Fruit fly (Drosophila melanogaster) whole organism, embryonic: ENCODE data around the gene CG4020.

Experiments used
- ATbp ChIP-seq: fragments of 200-800 bp; sonication (Bioruptor generic); optimal IDR thresholded peaks from 2 replicates; lab custom pipeline; 2017; ENCODE audit warnings: missing biosample characterization, mild to moderate bottlenecking, missing genetic modification characterization, missing genetic modification reagents
- Aef1 ChIP-seq: fragments of 200-800 bp; sonication (Bioruptor generic); IDR thresholded peaks from 3 replicates; pipeline ENCODE4 v1.3.6; 2022; ENCODE audit warnings: missing biosample characterization, missing genetic modification characterization
- Atf3 ChIP-seq: fragments of 200-800 bp; sonication (Bioruptor generic); optimal IDR thresholded peaks from 3 replicates; lab custom pipeline; 2016; ENCODE audit warnings: missing biosample characterization, missing genetic modification characterization
- BtbVII ChIP-seq: fragments of 200-800 bp; sonication (Bioruptor generic); optimal IDR thresholded peaks from 3 replicates; lab custom pipeline; 2017; ENCODE audit warnings: missing biosample characterization, mild to moderate bottlenecking, missing genetic modification characterization
- CG10267 ChIP-seq: fragments of 200-800 bp; sonication (Bioruptor generic); optimal IDR thresholded peaks from 2 replicates; lab custom pipeline; 2018; ENCODE audit warnings: missing biosample characterization, mild to moderate bottlenecking, missing genetic modification characterization, moderate library complexity
- CG10321 ChIP-seq: fragments of 200-800 bp; sonication (Bioruptor generic); IDR thresholded peaks from 2 replicates; pipeline ENCODE4 v1.3.6; 2022; ENCODE audit warnings: missing biosample characterization, missing genetic modification characterization
- CG11696 ChIP-seq: fragments of 200-800 bp; sonication (Bioruptor generic); IDR thresholded peaks from 2 replicates; pipeline ENCODE4 v1.3.6; 2022; ENCODE audit warnings: missing biosample characterization, missing genetic modification characterization
- CG12071 ChIP-seq: fragments of 200-800 bp; sonication (Bioruptor generic); optimal IDR thresholded peaks from 3 replicates; lab custom pipeline; 2018; ENCODE audit warnings: missing biosample characterization, mild to moderate bottlenecking, missing genetic modification characterization
- CG12104 ChIP-seq: fragments of 200-800 bp; sonication (Bioruptor generic); optimal IDR thresholded peaks from 3 replicates; lab custom pipeline; 2016; ENCODE audit warnings: missing biosample characterization, missing genetic modification characterization
- CG12659 ChIP-seq: fragments of 200-800 bp; sonication (Bioruptor generic); optimal IDR thresholded peaks from 3 replicates; lab custom pipeline; 2017; ENCODE audit warnings: mild to moderate bottlenecking, missing biosample characterization, missing genetic modification reagents, missing genetic modification characterization
- CG14014 ChIP-seq: fragments of 200-800 bp; sonication (Bioruptor generic); IDR thresholded peaks from 2 replicates; pipeline ENCODE4 v1.3.6; 2022; ENCODE audit warnings: missing biosample characterization, missing genetic modification characterization
- CG15269 ChIP-seq: fragments of 200-800 bp; sonication (Bioruptor generic); optimal IDR thresholded peaks from 2 replicates; lab custom pipeline; 2018; ENCODE audit warnings: missing biosample characterization, mild to moderate bottlenecking, missing genetic modification characterization, moderate library complexity
- CG2120 ChIP-seq: fragments of 200-800 bp; sonication (Bioruptor generic); optimal IDR thresholded peaks from 3 replicates; lab custom pipeline; 2016; ENCODE audit warnings: missing biosample characterization, missing genetic modification characterization
- CG2199 ChIP-seq: fragments of 200-800 bp; sonication (Bioruptor generic); IDR thresholded peaks from 3 replicates; pipeline ENCODE4 v1.3.6; 2022; ENCODE audit warnings: missing biosample characterization, missing genetic modification characterization
- CG2678 ChIP-seq: fragments of 200-800 bp; sonication (Bioruptor generic); optimal IDR thresholded peaks from 3 replicates; lab custom pipeline; 2019; ENCODE audit warnings: missing biosample characterization, mild to moderate bottlenecking, missing genetic modification characterization, moderate library complexity
- CG32767 ChIP-seq: fragments of 200-800 bp; sonication (Bioruptor generic); IDR thresholded peaks from 2 replicates; pipeline ENCODE4 v1.3.6; 2022; ENCODE audit warnings: missing biosample characterization, missing genetic modification characterization
- CG32772 ChIP-seq: fragments of 200-800 bp; sonication (Bioruptor generic); IDR thresholded peaks from 2 replicates; pipeline ENCODE4 v1.3.6; 2022; ENCODE audit warnings: missing biosample characterization, missing genetic modification characterization
- CG34422 ChIP-seq: fragments of 200-800 bp; sonication (Bioruptor generic); IDR thresholded peaks from 3 replicates; pipeline ENCODE4 v1.3.6; 2022; ENCODE audit warnings: missing biosample characterization, missing genetic modification characterization
- CG4707 ChIP-seq: fragments of 200-800 bp; sonication (Bioruptor generic); optimal IDR thresholded peaks from 2 replicates; lab custom pipeline; 2018; ENCODE audit warnings: missing biosample characterization, mild to moderate bottlenecking, missing genetic modification characterization, moderate library complexity
- CG7357 ChIP-seq: fragments of 200-800 bp; sonication (Bioruptor generic); IDR thresholded peaks from 3 replicates; pipeline ENCODE4 v1.3.6; 2022; ENCODE audit warnings: missing biosample characterization, missing genetic modification characterization
- CG7839 ChIP-seq: fragments of 200-800 bp; sonication (Bioruptor generic); optimal IDR thresholded peaks from 3 replicates; lab custom pipeline; 2018; ENCODE audit warnings: missing biosample characterization, mild to moderate bottlenecking, missing genetic modification characterization, moderate library complexity
- CG8478 ChIP-seq: fragments of >200 bp; optimal IDR thresholded peaks from 2 replicates; lab custom pipeline; 2018
- E2f2 ChIP-seq: fragments of 200-800 bp; sonication (Bioruptor generic); IDR thresholded peaks from 2 replicates; pipeline ENCODE4 v1.3.6; 2022; ENCODE audit warnings: missing biosample characterization, missing genetic modification characterization
- Fer1 ChIP-seq: fragments of 200-800 bp; sonication (Bioruptor generic); optimal IDR thresholded peaks from 2 replicates; lab custom pipeline; 2017; ENCODE audit warnings: missing biosample characterization, mild to moderate bottlenecking, missing genetic modification characterization
- HLHmδ ChIP-seq: fragments of 200-800 bp; sonication (Bioruptor generic); optimal IDR thresholded peaks from 2 replicates; lab custom pipeline; 2018; ENCODE audit warnings: missing biosample characterization, mild to moderate bottlenecking, missing genetic modification characterization, moderate library complexity
- Hmr ChIP-seq: fragments of 200-800 bp; sonication (Bioruptor generic); optimal IDR thresholded peaks from 3 replicates; lab custom pipeline; 2017; ENCODE audit warnings: mild to moderate bottlenecking, missing biosample characterization, missing genetic modification reagents, missing genetic modification characterization
- Mes4 ChIP-seq: fragments of 200-800 bp; sonication (Bioruptor generic); optimal IDR thresholded peaks from 2 replicates; lab custom pipeline; 2016; ENCODE audit warnings: missing biosample characterization, missing genetic modification characterization
- Sox100B ChIP-seq: fragments of 200-800 bp; sonication (Bioruptor generic); optimal IDR thresholded peaks from 3 replicates; lab custom pipeline; 2018; ENCODE audit warnings: missing biosample characterization, mild to moderate bottlenecking, missing genetic modification characterization
- Ssrp ChIP-seq: fragments of 200-800 bp; sonication (Bioruptor generic); optimal IDR thresholded peaks from 2 replicates; lab custom pipeline; 2018; ENCODE audit warnings: missing biosample characterization, mild to moderate bottlenecking, missing genetic modification characterization, moderate library complexity
- bigmax ChIP-seq: fragments of 200-800 bp; sonication (Bioruptor generic); optimal IDR thresholded peaks from 2 replicates; lab custom pipeline; 2018; ENCODE audit warnings: missing biosample characterization, mild to moderate bottlenecking, missing genetic modification characterization
- chm ChIP-seq: fragments of 200-800 bp; sonication (Bioruptor generic); IDR thresholded peaks from 2 replicates; pipeline ENCODE4 v1.3.6; 2022; ENCODE audit warnings: missing biosample characterization, missing genetic modification characterization
- chn ChIP-seq: fragments of 200-800 bp; sonication (Bioruptor generic); optimal IDR thresholded peaks from 2 replicates; lab custom pipeline; 2016; ENCODE audit warnings: missing biosample characterization, missing genetic modification characterization
- fd96Cb ChIP-seq: fragments of 200-800 bp; sonication (Bioruptor generic); optimal IDR thresholded peaks from 2 replicates; lab custom pipeline; 2018; ENCODE audit warnings: missing biosample characterization, mild to moderate bottlenecking, missing genetic modification characterization, moderate library complexity
- grau ChIP-seq: fragments of 200-800 bp; optimal IDR thresholded peaks from 3 replicates; lab custom pipeline; 2019; ENCODE audit warnings: missing biosample characterization, mild to moderate bottlenecking, missing genetic modification characterization, moderate library complexity
- gsb-n ChIP-seq: fragments of 200-800 bp; sonication (Bioruptor generic); optimal IDR thresholded peaks from 3 replicates; lab custom pipeline; 2018; ENCODE audit warnings: missing biosample characterization, mild to moderate bottlenecking, missing genetic modification characterization
- hth ChIP-seq: fragments of >200 bp; optimal IDR thresholded peaks from 2 replicates; lab custom pipeline; 2017; ENCODE audit warnings: inconsistent platforms
- jing ChIP-seq: fragments of 200-800 bp; sonication (Bioruptor generic); optimal IDR thresholded peaks from 2 replicates; lab custom pipeline; 2018; ENCODE audit warnings: missing biosample characterization, mild to moderate bottlenecking, missing genetic modification characterization
- kay ChIP-seq: fragments of 200-800 bp; sonication (Bioruptor generic); optimal IDR thresholded peaks from 2 replicates; lab custom pipeline; 2016; ENCODE audit warnings: missing biosample characterization, missing genetic modification characterization
- lmd ChIP-seq: fragments of 200-800 bp; sonication (Bioruptor generic); IDR thresholded peaks from 2 replicates; pipeline ENCODE4 v1.3.6; 2022; ENCODE audit warnings: missing biosample characterization, missing genetic modification characterization
- lola ChIP-seq, 3 experiments: fragments of >200 bp in 2 of 3; fragments of 200-800 bp in 1 of 3; sonication (Bioruptor generic) in 1 of 3; optimal IDR thresholded peaks; 2 replicates each; lab custom pipeline; 2017 to 2019; ENCODE audit warnings: missing biosample characterization in 3 of 3, missing genetic modification characterization in 3 of 3, mild to moderate bottlenecking in 1 of 3, moderate library complexity in 1 of 3
- lov ChIP-seq, 2 experiments: fragments of 200-800 bp in 1 of 2; fragments of >200 bp in 1 of 2; sonication (Bioruptor generic) in 1 of 2; IDR thresholded peaks in 1 of 2; optimal IDR thresholded peaks in 1 of 2; 2 replicates in 1 of 2; 3 replicates in 1 of 2; pipeline versions ENCODE4 v1.3.6 to Lab custom; 2017 to 2022; ENCODE audit warnings: missing biosample characterization in 1 of 2, missing genetic modification characterization in 1 of 2
- onecut ChIP-seq: fragments of 200-800 bp; sonication (Bioruptor generic); IDR thresholded peaks from 2 replicates; pipeline ENCODE4 v1.3.6; 2022; ENCODE audit warnings: missing biosample characterization, missing genetic modification characterization
- pfk ChIP-seq: fragments of 200-800 bp; sonication (Bioruptor generic); optimal IDR thresholded peaks from 2 replicates; lab custom pipeline; 2018; ENCODE audit warnings: missing biosample characterization, mild to moderate bottlenecking, missing genetic modification characterization, moderate library complexity
- prd ChIP-seq, 3 experiments: fragments of >200 bp in 2 of 3; fragments of 200-800 bp in 1 of 3; sonication (Bioruptor generic) in 1 of 3; optimal IDR thresholded peaks in 2 of 3; IDR thresholded peaks in 1 of 3; 2 replicates in 2 of 3; 3 replicates in 1 of 3; pipeline versions ENCODE4 v1.3.6 to Lab custom; 2017 to 2022; ENCODE audit warnings: missing biosample characterization in 1 of 3, missing genetic modification characterization in 1 of 3
- row ChIP-seq: fragments of 200-800 bp; sonication (Bioruptor generic); IDR thresholded peaks from 3 replicates; pipeline ENCODE4 v1.3.6; 2022; ENCODE audit warnings: missing biosample characterization, missing genetic modification characterization
- run ChIP-seq: fragments of 200-800 bp; sonication (Bioruptor generic); optimal IDR thresholded peaks from 3 replicates; lab custom pipeline; 2018; ENCODE audit warnings: missing biosample characterization, mild to moderate bottlenecking, missing genetic modification characterization
- scrt ChIP-seq: fragments of 200-800 bp; sonication (Bioruptor generic); optimal IDR thresholded peaks from 2 replicates; lab custom pipeline; 2018; ENCODE audit warnings: missing biosample characterization, mild to moderate bottlenecking, missing genetic modification characterization, moderate library complexity
- unpg ChIP-seq: fragments of 200-800 bp; sonication (Bioruptor generic); optimal IDR thresholded peaks from 3 replicates; lab custom pipeline; 2018; ENCODE audit warnings: missing biosample characterization, mild to moderate bottlenecking, missing genetic modification characterization, moderate library complexity
- z ChIP-seq: fragments of 200-800 bp; sonication (Bioruptor generic); IDR thresholded peaks from 3 replicates; pipeline ENCODE4 v1.3.6; 2022; ENCODE audit warnings: missing biosample characterization, missing genetic modification characterization
- zfh1 ChIP-seq: fragments of 200-800 bp; sonication (Bioruptor generic); IDR thresholded peaks from 3 replicates; pipeline ENCODE4 v1.3.6; 2022; ENCODE audit warnings: missing biosample characterization, missing genetic modification characterization

CG4020 gene

dm6 chrX:5924378-5924777 is 18.8 kb downstream of the CG4020 start (continued):
- TF ChIP-seq lov (optimal IDR thresholded peaks at IDR 0.05; lab: Kevin White, UChicago) (no peak), lov (GFP tag; IDR thresholded peaks at IDR 0.05; lab: Robert Waterston, UW) (no peak), CG7839 (tag; lab: Kevin White, UChicago) (peak; percentile 38), CG15269 (peak; percentile 4), jing (GFP tag; lab: Kevin White, UChicago) (no peak), bigmax (GFP tag; lab: Kevin White, UChicago) (no peak), CG12659 (peak; percentile 3), CG10321 (no peak), Fer1 (GFP tag; lab: Kevin White, UChicago) (peak; percentile 8), onecut (GFP tag; lab: Robert Waterston, UW) (0 out of 2 replicates have a peak, but pooled peaks have one; percentile 13), kay (no peak), CG14014 (peak; percentile 27; the same call in 1 of the 2 replicates), Ssrp (tag; lab: Kevin White, UChicago) (peak; percentile 32), row (peak; percentile 59), E2f2 (GFP tag; lab: Robert Waterston, UW) (0 out of 2 replicates have a peak, but pooled peaks have one; percentile 14), CG11696 (GFP tag; lab: Robert Waterston, UW) (no peak), chm (GFP tag; lab: Robert Waterston, UW) (no peak), CG7357 (GFP tag; lab: Robert Waterston, UW) (0 out of 3 replicates have a peak, but pooled peaks have one; percentile 29), CG8478 (lab: Kevin White, UChicago) (no peak), CG2678 (tag; lab: Kevin White, UChicago) (peak; percentile 50), pfk (GFP tag; lab: Kevin White, UChicago) (no peak), CG2199 (no peak), CG34422 (GFP tag; lab: Robert Waterston, UW) (no peak), Mes4 (no peak), ATbp (GFP tag; lab: Kevin White, UChicago) (peak; percentile 34), unpg (GFP tag; lab: Kevin White, UChicago) (peak; percentile 45), hth (lab: Kevin White, UChicago) (no peak), Hmr (GFP tag; lab: Kevin White, UChicago) (peak; percentile 2), CG4707 (GFP tag; lab: Kevin White, UChicago) (no peak), BtbVII (GFP tag; lab: Kevin White, UChicago) (no peak), fd96Cb (tag; lab: Kevin White, UChicago) (peak; percentile 23), zfh1 (GFP tag; lab: Robert Waterston, UW) (0 out of 3 replicates have a peak, but pooled peaks have one; percentile 10), scrt (GFP tag; lab: Kevin White, UChicago) (no peak), CG12104 (peak; percentile 12), gsb-n (tag; lab: Kevin White, UChicago) (peak; percentile 2), Atf3 (GFP tag; lab: Kevin White, UChicago) (no peak), z (GFP tag; lab: Robert Waterston, UW) (no peak), CG10267 (tag; lab: Kevin White, UChicago) (peak; percentile 6), CG12071 (GFP tag; lab: Kevin White, UChicago) (no peak), CG32767 (GFP tag; lab: Robert Waterston, UW) (no peak), lmd (GFP tag; lab: Robert Waterston, UW) (peak; percentile 38), Sox100B (GFP tag; lab: Kevin White, UChicago) (peak; percentile 26), chn (GFP tag; lab: Kevin White, UChicago) (no peak), grau (tag; lab: Kevin White, UChicago) (peak; percentile 44), lola (GFP tag; optimal IDR thresholded peaks at IDR 0.05; lab: Kevin White, UChicago) (peak in 1 of 3 experiments; percentile 8), CG2120 (GFP tag; lab: Kevin White, UChicago) (peak; percentile 43), HLHmδ (no peak), run (tag; lab: Kevin White, UChicago) (no peak), Aef1 (GFP tag; lab: Robert Waterston, UW) (no peak), CG32772 (no peak), prd (optimal IDR thresholded peaks at IDR 0.05; lab: Kevin White, UChicago) (no peak), prd (GFP tag; IDR thresholded peaks at IDR 0.05; lab: Robert Waterston, UW) (peak; percentile 50; the same call in 1 of the 3 replicates)
